Fruit fly (Drosophila melanogaster) whole organism, embryonic: Measurements from ENCODE around the gene ida.
A peak's percentile ranks its signal among the peaks of the same experiment; 100 is the strongest.

Experiments used
- Antp ChIP-seq: fragments of 200-800 bp; sonication (Bioruptor generic); optimal IDR thresholded peaks from 3 replicates; lab custom pipeline; 2016; ENCODE audit warnings: missing biosample characterization, missing genetic modification characterization
- Asciz ChIP-seq: fragments of 200-800 bp; sonication (Bioruptor generic); optimal IDR thresholded peaks from 2 replicates; lab custom pipeline; 2017; ENCODE audit warnings: missing biosample characterization, mild to moderate bottlenecking, missing genetic modification characterization, missing genetic modification reagents
- B-H1 ChIP-seq: fragments of 200-800 bp; sonication (Bioruptor generic); IDR thresholded peaks from 3 replicates; pipeline ENCODE4 v1.3.6; 2022; ENCODE audit warnings: missing biosample characterization, missing genetic modification characterization
- B-H2 ChIP-seq: fragments of 200-800 bp; sonication (Bioruptor generic); optimal IDR thresholded peaks from 2 replicates; lab custom pipeline; 2018; ENCODE audit warnings: missing biosample characterization, mild to moderate bottlenecking, missing genetic modification characterization
- BEAF-32 ChIP-seq: fragments of 200-800 bp; sonication (Bioruptor generic); optimal IDR thresholded peaks from 3 replicates; lab custom pipeline; 2017; ENCODE audit warnings: missing biosample characterization, missing genetic modification characterization, mild to moderate bottlenecking, moderate library complexity, missing genetic modification reagents
- CG10267 ChIP-seq: fragments of 200-800 bp; sonication (Bioruptor generic); optimal IDR thresholded peaks from 2 replicates; lab custom pipeline; 2018; ENCODE audit warnings: missing biosample characterization, mild to moderate bottlenecking, missing genetic modification characterization, moderate library complexity
- CG10366 ChIP-seq: fragments of 200-800 bp; sonication (Bioruptor generic); IDR thresholded peaks from 2 replicates; pipeline ENCODE4 v1.3.6; 2022; ENCODE audit warnings: missing biosample characterization, missing genetic modification characterization
- CG10565 ChIP-seq: fragments of 200-800 bp; sonication (Bioruptor generic); optimal IDR thresholded peaks from 3 replicates; lab custom pipeline; 2016; ENCODE audit warnings: missing biosample characterization, mild to moderate bottlenecking, missing genetic modification characterization
- CG10959 ChIP-seq: fragments of 200-800 bp; sonication (Bioruptor generic); IDR thresholded peaks from 2 replicates; pipeline ENCODE4 v1.3.6; 2022; ENCODE audit warnings: missing biosample characterization, missing genetic modification characterization
- CG11247 ChIP-seq: fragments of 200-800 bp; sonication (Bioruptor generic); IDR thresholded peaks from 2 replicates; pipeline ENCODE4 v1.3.6; 2022; ENCODE audit warnings: missing biosample characterization, missing genetic modification characterization
- CG12391 ChIP-seq: fragments of 200-800 bp; sonication (Bioruptor generic); optimal IDR thresholded peaks from 3 replicates; lab custom pipeline; 2018; ENCODE audit warnings: missing biosample characterization, mild to moderate bottlenecking, missing genetic modification characterization, moderate library complexity
- CG13287 ChIP-seq: fragments of 200-800 bp; sonication (Bioruptor generic); IDR thresholded peaks from 2 replicates; pipeline ENCODE4 v1.3.6; 2022; ENCODE audit warnings: missing biosample characterization, missing genetic modification characterization; ENCODE audit not compliant: partially characterized antibody
- CG13424 ChIP-seq: fragments of 200-800 bp; sonication (Bioruptor generic); optimal IDR thresholded peaks from 2 replicates; lab custom pipeline; 2019; ENCODE audit warnings: missing biosample characterization, mild to moderate bottlenecking, missing genetic modification characterization, moderate library complexity
- CG15011 ChIP-seq: fragments of 200-800 bp; sonication (Bioruptor generic); optimal IDR thresholded peaks from 3 replicates; lab custom pipeline; 2018; ENCODE audit warnings: missing biosample characterization, mild to moderate bottlenecking, missing genetic modification characterization
- CG16779 ChIP-seq: fragments of 200-800 bp; sonication (Bioruptor generic); IDR thresholded peaks from 2 replicates; pipeline ENCODE4 v1.3.6; 2022; ENCODE audit warnings: missing biosample characterization, missing genetic modification characterization
- CG17359 ChIP-seq: fragments of 200-800 bp; sonication (Bioruptor generic); optimal IDR thresholded peaks from 3 replicates; lab custom pipeline; 2018; ENCODE audit warnings: missing biosample characterization, mild to moderate bottlenecking, missing genetic modification characterization, moderate library complexity
- CG2202 ChIP-seq: fragments of 200-800 bp; sonication (Bioruptor generic); optimal IDR thresholded peaks from 2 replicates; lab custom pipeline; 2018; ENCODE audit warnings: missing biosample characterization, mild to moderate bottlenecking, missing genetic modification characterization
- CG2712 ChIP-seq: fragments of 200-800 bp; optimal IDR thresholded peaks from 3 replicates; lab custom pipeline; 2019; ENCODE audit warnings: missing biosample characterization, mild to moderate bottlenecking, missing genetic modification characterization, moderate library complexity
- CG4617 ChIP-seq: fragments of 200-800 bp; sonication (Bioruptor generic); optimal IDR thresholded peaks from 3 replicates; lab custom pipeline; 2016; ENCODE audit warnings: missing biosample characterization, missing genetic modification characterization, borderline replicate concordance
- CG7786 ChIP-seq: fragments of 200-800 bp; sonication (Bioruptor generic); optimal IDR thresholded peaks from 2 replicates; lab custom pipeline; 2016; ENCODE audit warnings: missing biosample characterization, missing genetic modification characterization
- CG8281 ChIP-seq: fragments of 200-800 bp; sonication (Bioruptor generic); optimal IDR thresholded peaks from 2 replicates; lab custom pipeline; 2018; ENCODE audit warnings: missing biosample characterization, mild to moderate bottlenecking, missing genetic modification characterization, moderate library complexity
- CG8388 ChIP-seq: fragments of 200-800 bp; sonication (Bioruptor generic); optimal IDR thresholded peaks from 2 replicates; lab custom pipeline; 2019; ENCODE audit warnings: missing biosample characterization, mild to moderate bottlenecking, missing genetic modification characterization, moderate library complexity
- CG9797 ChIP-seq: fragments of 200-800 bp; sonication (Bioruptor generic); optimal IDR thresholded peaks from 3 replicates; lab custom pipeline; 2018; ENCODE audit warnings: missing biosample characterization, mild to moderate bottlenecking, missing genetic modification characterization
- CoRest ChIP-seq: fragments of 200-800 bp; sonication (Bioruptor generic); optimal IDR thresholded peaks from 3 replicates; lab custom pipeline; 2018; ENCODE audit warnings: missing biosample characterization, mild to moderate bottlenecking, missing genetic modification characterization, moderate library complexity
- CrebB ChIP-seq: fragments of 200-800 bp; sonication (Bioruptor generic); optimal IDR thresholded peaks from 3 replicates; lab custom pipeline; 2018; ENCODE audit warnings: missing biosample characterization, mild to moderate bottlenecking, missing genetic modification characterization
- D19B ChIP-seq: fragments of 200-800 bp; sonication (Bioruptor generic); optimal IDR thresholded peaks from 2 replicates; lab custom pipeline; 2017; ENCODE audit warnings: missing biosample characterization, mild to moderate bottlenecking, missing genetic modification characterization
- Dip2 ChIP-seq: fragments of 200-800 bp; sonication (Bioruptor generic); IDR thresholded peaks from 2 replicates; pipeline ENCODE4 v1.3.6; 2022; ENCODE audit warnings: missing biosample characterization, missing genetic modification characterization
- Fer2 ChIP-seq: fragments of 200-800 bp; sonication (Bioruptor generic); optimal IDR thresholded peaks from 2 replicates; lab custom pipeline; 2018; ENCODE audit warnings: missing biosample characterization, mild to moderate bottlenecking, missing genetic modification characterization, moderate library complexity
- HLH4C ChIP-seq: fragments of 200-800 bp; sonication (Bioruptor generic); IDR thresholded peaks from 3 replicates; pipeline ENCODE4 v1.3.6; 2022; ENCODE audit warnings: missing biosample characterization, missing genetic modification characterization; ENCODE audit not compliant: partially characterized antibody
- Lhr ChIP-seq: fragments of 200-800 bp; sonication (Bioruptor generic); optimal IDR thresholded peaks from 3 replicates; lab custom pipeline; 2017; ENCODE audit warnings: mild to moderate bottlenecking, missing biosample characterization, missing genetic modification reagents, missing genetic modification characterization
- NC2α ChIP-seq: fragments of 200-800 bp; sonication (Bioruptor generic); optimal IDR thresholded peaks from 2 replicates; lab custom pipeline; 2016; ENCODE audit warnings: missing biosample characterization, missing genetic modification characterization
- NC2β ChIP-seq: fragments of 200-800 bp; sonication (Bioruptor generic); optimal IDR thresholded peaks from 2 replicates; lab custom pipeline; 2016; ENCODE audit warnings: missing biosample characterization, missing genetic modification characterization
- Neu2 ChIP-seq: fragments of 200-800 bp; sonication (Bioruptor generic); optimal IDR thresholded peaks from 3 replicates; lab custom pipeline; 2016; ENCODE audit warnings: missing biosample characterization, missing genetic modification characterization, borderline replicate concordance
- Xrp1 ChIP-seq: fragments of 200-800 bp; sonication (Bioruptor generic); IDR thresholded peaks from 2 replicates; pipeline ENCODE4 v1.3.6; 2022; ENCODE audit warnings: missing biosample characterization, missing genetic modification characterization
- ash1 ChIP-seq: fragments of 200-800 bp; sonication (Bioruptor generic); optimal IDR thresholded peaks from 2 replicates; lab custom pipeline; 2018; ENCODE audit warnings: missing biosample characterization, mild to moderate bottlenecking, missing genetic modification characterization
- ato ChIP-seq: fragments of 200-800 bp; sonication (Bioruptor generic); IDR thresholded peaks from 2 replicates; pipeline ENCODE4 v1.3.6; 2022; ENCODE audit warnings: missing biosample characterization, missing genetic modification characterization; ENCODE audit not compliant: partially characterized antibody
- cato ChIP-seq: fragments of 200-800 bp; sonication (Bioruptor generic); optimal IDR thresholded peaks from 2 replicates; lab custom pipeline; 2016; ENCODE audit warnings: missing biosample characterization, missing genetic modification characterization, borderline replicate concordance
- cg ChIP-seq: fragments of 200-800 bp; sonication (Bioruptor generic); optimal IDR thresholded peaks from 3 replicates; lab custom pipeline; 2019; ENCODE audit warnings: missing biosample characterization, mild to moderate bottlenecking, missing genetic modification characterization, moderate library complexity
- dm ChIP-seq: fragments of 200-800 bp; sonication (Bioruptor generic); optimal IDR thresholded peaks from 3 replicates; lab custom pipeline; 2016; ENCODE audit warnings: missing biosample characterization, missing genetic modification characterization
- eve ChIP-seq, 2 experiments: fragments of >200 bp; optimal IDR thresholded peaks; 2 replicates each; lab custom pipeline; 2017; ENCODE audit warnings: missing biosample characterization in 2 of 2, missing genetic modification characterization in 2 of 2
- fd64A ChIP-seq: fragments of 200-800 bp; sonication (Bioruptor generic); optimal IDR thresholded peaks from 3 replicates; lab custom pipeline; 2018; ENCODE audit warnings: missing biosample characterization, mild to moderate bottlenecking, missing genetic modification characterization
- fru ChIP-seq: fragments of >200 bp; optimal IDR thresholded peaks from 2 replicates; lab custom pipeline; 2017
- gem ChIP-seq: fragments of 200-800 bp; sonication (Bioruptor generic); optimal IDR thresholded peaks from 2 replicates; lab custom pipeline; 2019; ENCODE audit warnings: missing biosample characterization, mild to moderate bottlenecking, missing genetic modification characterization, moderate library complexity
- kah ChIP-seq: fragments of 200-800 bp; sonication (Bioruptor generic); optimal IDR thresholded peaks from 2 replicates; lab custom pipeline; 2018; ENCODE audit warnings: missing biosample characterization, mild to moderate bottlenecking, missing genetic modification characterization
- nerfin-1 ChIP-seq: fragments of 200-800 bp; sonication (Bioruptor generic); optimal IDR thresholded peaks from 3 replicates; lab custom pipeline; 2019; ENCODE audit warnings: missing biosample characterization, mild to moderate bottlenecking, missing genetic modification characterization, moderate library complexity
- peb ChIP-seq: fragments of 200-800 bp; sonication (Bioruptor generic); IDR thresholded peaks from 2 replicates; pipeline ENCODE4 v1.3.6; 2022; ENCODE audit warnings: missing biosample characterization, missing genetic modification characterization
- shn ChIP-seq: fragments of 200-800 bp; sonication (Bioruptor generic); optimal IDR thresholded peaks from 3 replicates; lab custom pipeline; 2016; ENCODE audit warnings: missing biosample characterization, missing genetic modification characterization
- slbo ChIP-seq: fragments of 200-800 bp; sonication (Bioruptor generic); IDR thresholded peaks from 2 replicates; pipeline ENCODE4 v1.3.6; 2022; ENCODE audit warnings: missing biosample characterization, missing genetic modification characterization
- ssp ChIP-seq: fragments of 200-800 bp; sonication (Bioruptor generic); IDR thresholded peaks from 2 replicates; pipeline ENCODE4 v1.3.6; 2022; ENCODE audit warnings: missing biosample characterization, missing genetic modification characterization
- vfl ChIP-seq: fragments of 200-800 bp; sonication (Bioruptor generic); optimal IDR thresholded peaks from 2 replicates; lab custom pipeline; 2016; ENCODE audit warnings: missing biosample characterization, missing genetic modification characterization
- wdn ChIP-seq: fragments of 200-800 bp; sonication (Bioruptor generic); IDR thresholded peaks from 2 replicates; pipeline ENCODE4 v1.3.6; 2022; ENCODE audit warnings: missing biosample characterization, missing genetic modification characterization

Gene ida

DNA sequence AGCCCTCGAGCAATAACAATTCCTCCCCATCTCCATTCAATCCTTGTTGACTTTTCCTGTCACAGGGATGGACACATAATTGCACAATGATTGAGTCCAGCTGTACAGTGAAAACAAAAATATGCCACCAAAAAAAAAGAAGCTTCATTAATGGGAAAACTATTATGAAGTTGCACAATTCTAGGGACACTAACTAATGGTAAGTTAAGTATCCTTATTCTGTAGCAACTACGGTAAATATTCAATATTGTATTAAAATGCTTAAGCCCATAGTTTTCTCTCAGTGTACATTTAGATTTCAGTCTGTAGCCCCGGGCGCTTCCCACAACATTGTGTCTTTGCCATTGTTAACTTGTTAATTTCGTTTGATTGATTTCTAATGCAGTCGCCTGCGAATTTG, 30.1 kb upstream of the ida start (continued):
- TF ChIP-seq fd64A (GFP tag; lab: Kevin White, UChicago) = no peak
- peak; percentile 63 for TF ChIP-seq CG8388 (GFP tag; lab: Kevin White, UChicago)
- no peak for TF ChIP-seq Asciz
- no peak for TF ChIP-seq CrebB
- TF ChIP-seq CG13287 (GFP tag; lab: Robert Waterston, UW) = no peak
- TF ChIP-seq Xrp1 (GFP tag; lab: Robert Waterston, UW) = peak; percentile 77
- peak; percentile 72 for TF ChIP-seq gem (tag; lab: Kevin White, UChicago)
- no peak for TF ChIP-seq CG10565 (GFP tag; lab: Kevin White, UChicago)
- TF ChIP-seq BEAF-32 (GFP tag; lab: Kevin White, UChicago) = no peak
- TF ChIP-seq CG15011 (GFP tag; lab: Kevin White, UChicago) = no peak
- no peak for TF ChIP-seq fru (lab: Kevin White, UChicago)
- no peak for TF ChIP-seq NC2α
- TF ChIP-seq Neu2 (GFP tag; lab: Kevin White, UChicago) = no peak
- no peak for TF ChIP-seq ato
- TF ChIP-seq B-H2 = no peak
- TF ChIP-seq CG7786 (GFP tag; lab: Kevin White, UChicago) = peak; percentile 17
- peak; percentile 35 for TF ChIP-seq CG2202
- no peak for TF ChIP-seq B-H1 (GFP tag; lab: Robert Waterston, UW)
- TF ChIP-seq CG9797 = no peak
- TF ChIP-seq NC2β (GFP tag; lab: Kevin White, UChicago) = peak; percentile 36
- no peak for TF ChIP-seq CG11247 (GFP tag; lab: Robert Waterston, UW)
- TF ChIP-seq peb = no peak
- TF ChIP-seq nerfin-1 (tag; lab: Kevin White, UChicago) = no peak
- TF ChIP-seq CG4617 (GFP tag; lab: Kevin White, UChicago) = no peak
- TF ChIP-seq wdn (GFP tag; lab: Robert Waterston, UW) = no peak
- TF ChIP-seq cato (GFP tag; lab: Kevin White, UChicago) = no peak
- peak; percentile 5 for TF ChIP-seq shn (GFP tag; lab: Kevin White, UChicago)
- no peak; the same call in 1 of the 2 replicates for TF ChIP-seq CG10366 (GFP tag; lab: Robert Waterston, UW)
- peak in 1 of 2 experiments; percentile 47 for TF ChIP-seq eve (GFP tag; optimal IDR thresholded peaks at IDR 0.05; lab: Kevin White, UChicago)
- peak; percentile 38 for TF ChIP-seq Antp (GFP tag; lab: Kevin White, UChicago)
- peak; percentile 3 for TF ChIP-seq Lhr
- peak; percentile 30 for TF ChIP-seq CG13424 (tag; lab: Kevin White, UChicago)
- no peak for TF ChIP-seq D19B (GFP tag; lab: Kevin White, UChicago)
- TF ChIP-seq CG12391 = peak; percentile 50
- TF ChIP-seq slbo (GFP tag; lab: Robert Waterston, UW) = no peak
- TF ChIP-seq CG16779 (GFP tag; lab: Robert Waterston, UW) = no peak
- TF ChIP-seq Dip2 (GFP tag; lab: Robert Waterston, UW) = no peak
- no peak for TF ChIP-seq kah (GFP tag; lab: Kevin White, UChicago)
- TF ChIP-seq vfl (GFP tag; lab: Kevin White, UChicago) = no peak
- peak; percentile 69 for TF ChIP-seq CG2712 (tag; lab: Kevin White, UChicago)
- TF ChIP-seq ash1 (GFP tag; lab: Kevin White, UChicago) = no peak
- peak; percentile 39 for TF ChIP-seq CG10267 (tag; lab: Kevin White, UChicago)
- no peak for TF ChIP-seq CG17359
- TF ChIP-seq HLH4C (GFP tag; lab: Robert Waterston, UW) = no peak
- TF ChIP-seq dm = no peak
- peak; percentile 35 for TF ChIP-seq CG10959
- TF ChIP-seq CG8281 (tag; lab: Kevin White, UChicago) = no peak
- no peak for TF ChIP-seq Fer2
- TF ChIP-seq ssp = peak; percentile 24; the same call in 1 of the 2 replicates
- TF ChIP-seq CoRest (tag; lab: Kevin White, UChicago) = peak; percentile 35
- no peak for TF ChIP-seq cg (GFP tag; lab: Kevin White, UChicago)
